Worm (Caenorhabditis elegans): Measurements from ENCODE around the gene sre-2.

ce11 chrII:8086803-8087202, 15.1 kb downstream of the sre-2 start, which contains the start of gene K02C4.3:
- TF ChIP-seq ceh-82 (tag; optimal IDR thresholded peaks at IDR 0.05) (peak; percentile 51 to 66 (median 62)), mdl-1 (tag; optimal IDR thresholded peaks at IDR 0.05) (peak in 1 of 2 experiments; percentile 60), jun-1 (tag; optimal IDR thresholded peaks at IDR 0.05) (peak; percentile 39), aly-2 (tag; optimal IDR thresholded peaks at IDR 0.05) (peak; percentile 24), ama-1 (optimal IDR thresholded peaks at IDR 0.05) (no peak)
